Worm (Caenorhabditis elegans) whole organism, young adult: ENCODE results near the gene Y110A2AL.2.
A peak's percentile ranks its signal among the peaks of the same experiment; 100 is the strongest.

Experiments
- B0035.1 ChIP-seq: sonication (generic microtip); optimal IDR thresholded peaks from 2 replicates; lab custom pipeline; 2016; ENCODE audit warnings: missing genetic modification characterization, mild to moderate bottlenecking, missing compliant biosample characterization, missing genotype, missing genetic modification reagents
- B0261.1 ChIP-seq: sonication (generic microtip); optimal IDR thresholded peaks from 2 replicates; lab custom pipeline; 2016; ENCODE audit warnings: mild to moderate bottlenecking, missing genetic modification characterization, moderate library complexity, missing compliant biosample characterization
- F10E7.11 ChIP-seq: sonication (generic microtip); optimal IDR thresholded peaks from 2 replicates; lab custom pipeline; 2017; ENCODE audit warnings: mild to moderate bottlenecking, missing genetic modification characterization, moderate library complexity, missing compliant biosample characterization
- F23B12.7 ChIP-seq: sonication (generic microtip); optimal IDR thresholded peaks from 2 replicates; lab custom pipeline; 2017; ENCODE audit warnings: missing genetic modification characterization, mild to moderate bottlenecking, missing compliant biosample characterization, antibody characterized with exemption, moderate library complexity; ENCODE audit not compliant: insufficient read depth
- F52B5.7 ChIP-seq: sonication (generic microtip); optimal IDR thresholded peaks from 2 replicates; lab custom pipeline; 2016; ENCODE audit warnings: mild to moderate bottlenecking, missing genetic modification characterization, missing compliant biosample characterization
- K11D2.4 ChIP-seq: fragments of 200-800 bp; sonication (Bioruptor generic); IDR thresholded peaks from 2 replicates; pipeline ENCODE4 v1.3.6; 2022; ENCODE audit warnings: missing genetic modification reagents, missing genetic modification characterization, missing compliant biosample characterization
- Y56A3A.18 ChIP-seq: fragments of 200-800 bp; sonication (Bioruptor generic); IDR thresholded peaks from 2 replicates; pipeline ENCODE4 v1.3.6; 2022; ENCODE audit warnings: missing genetic modification reagents, missing genetic modification characterization, missing compliant biosample characterization
- Y79H2A.3 ChIP-seq: fragments of 200-800 bp; sonication (Bioruptor generic); conservative IDR thresholded peaks from 2 replicates; pipeline ENCODE4 v1.3.6; 2022; ENCODE audit warnings: missing genetic modification reagents, missing genetic modification characterization, missing compliant biosample characterization
- ama-1 ChIP-seq, 3 experiments: fragments of 150-350 bp in 1 of 3; sonication (generic microtip) in 2 of 3; optimal IDR thresholded peaks; 2 replicates each; lab custom pipeline; 2014 to 2018; ENCODE audit warnings: missing biosample characterization in 2 of 3, missing genetic modification characterization in 2 of 3, missing genetic modification reagents in 2 of 3
- atf-7 ChIP-seq: sonication (generic microtip); optimal IDR thresholded peaks from 2 replicates; lab custom pipeline; 2017; ENCODE audit warnings: mild to moderate bottlenecking, missing genetic modification characterization, missing compliant biosample characterization
- attf-5 ChIP-seq: fragments of 200-800 bp; sonication (Bioruptor generic); optimal IDR thresholded peaks from 2 replicates; lab custom pipeline; 2018; ENCODE audit warnings: mild to moderate bottlenecking, missing genetic modification characterization, missing compliant biosample characterization
- attf-6 ChIP-seq: fragments of 200-800 bp; sonication (Bioruptor generic); IDR thresholded peaks from 2 replicates; pipeline ENCODE4 v1.3.6; 2022; ENCODE audit warnings: missing genetic modification reagents, missing genetic modification characterization, missing compliant biosample characterization
- bed-1 ChIP-seq: fragments of 200-800 bp; sonication (Bioruptor generic); IDR thresholded peaks from 2 replicates; pipeline ENCODE4 v1.3.6; 2022; ENCODE audit warnings: missing genetic modification reagents, missing genetic modification characterization, missing compliant biosample characterization
- bed-2 ChIP-seq: fragments of 200-800 bp; sonication (Bioruptor generic); IDR thresholded peaks from 2 replicates; pipeline ENCODE4 v1.3.6; 2022; ENCODE audit warnings: missing genetic modification reagents, missing genetic modification characterization, missing compliant biosample characterization
- ccch-3 ChIP-seq: fragments of 200-800 bp; sonication (Bioruptor generic); optimal IDR thresholded peaks from 2 replicates; lab custom pipeline; 2018; ENCODE audit warnings: mild to moderate bottlenecking, missing genetic modification characterization, missing compliant biosample characterization
- cebp-2 ChIP-seq: fragments of 200-800 bp; sonication (Bioruptor generic); IDR thresholded peaks from 2 replicates; pipeline ENCODE4 v1.3.6; 2022; ENCODE audit warnings: missing genetic modification characterization, missing compliant biosample characterization
- ceh-27 ChIP-seq: fragments of 200-800 bp; sonication (Bioruptor generic); optimal IDR thresholded peaks from 2 replicates; lab custom pipeline; 2018; ENCODE audit warnings: mild to moderate bottlenecking, missing genetic modification characterization, moderate library complexity, missing compliant biosample characterization
- ceh-79 ChIP-seq: sonication (generic microtip); optimal IDR thresholded peaks from 2 replicates; lab custom pipeline; 2017; ENCODE audit warnings: mild to moderate bottlenecking, missing genetic modification characterization, missing compliant biosample characterization
- egl-18 ChIP-seq: fragments of 200-800 bp; sonication (Bioruptor generic); IDR thresholded peaks from 2 replicates; pipeline ENCODE4 v1.3.6; 2022; ENCODE audit warnings: missing genetic modification reagents, missing genetic modification characterization, missing compliant biosample characterization
- egrh-3 ChIP-seq: fragments of 200-800 bp; sonication (Bioruptor generic); IDR thresholded peaks from 2 replicates; pipeline ENCODE4 v1.3.6; 2022; ENCODE audit warnings: missing genetic modification reagents, missing genetic modification characterization, missing compliant biosample characterization
- ekl-4 ChIP-seq: fragments of 200-800 bp; sonication (Bioruptor generic); IDR thresholded peaks from 2 replicates; pipeline ENCODE4 v1.3.6; 2022; ENCODE audit warnings: missing genetic modification reagents, missing genetic modification characterization, missing compliant biosample characterization
- him-1 ChIP-seq: sonication (generic microtip); optimal IDR thresholded peaks from 2 replicates; lab custom pipeline; 2016; ENCODE audit warnings: missing genotype, missing genetic modification reagents, missing genetic modification characterization, missing compliant biosample characterization
- hrde-1 ChIP-seq: sonication (generic microtip); optimal IDR thresholded peaks from 2 replicates; lab custom pipeline; 2016; ENCODE audit warnings: missing genetic modification characterization, mild to moderate bottlenecking, missing compliant biosample characterization, moderate library complexity, missing genotype, missing genetic modification reagents, borderline replicate concordance
- let-526 ChIP-seq: fragments of 200-800 bp; sonication (Bioruptor generic); IDR thresholded peaks from 2 replicates; pipeline ENCODE4 v1.3.6; 2022; ENCODE audit warnings: missing genetic modification reagents, missing genetic modification characterization, missing compliant biosample characterization
- let-607 ChIP-seq, 2 experiments: fragments of 200-800 bp in 1 of 2; sonication (Bioruptor generic) in 1 of 2; sonication (generic microtip) in 1 of 2; optimal IDR thresholded peaks; 2 replicates each; lab custom pipeline; 2016 to 2018; ENCODE audit warnings: mild to moderate bottlenecking in 2 of 2, missing compliant biosample characterization in 2 of 2, missing genetic modification characterization in 2 of 2, moderate library complexity in 2 of 2, missing genotype in 1 of 2
- lin-26 ChIP-seq: fragments of 200-800 bp; sonication (Bioruptor generic); IDR thresholded peaks from 2 replicates; pipeline ENCODE4 v1.3.6; 2022; ENCODE audit warnings: missing genetic modification reagents, missing genetic modification characterization, missing compliant biosample characterization
- lsl-1 ChIP-seq: fragments of 200-800 bp; sonication (Bioruptor generic); optimal IDR thresholded peaks from 2 replicates; lab custom pipeline; 2018; ENCODE audit warnings: mild to moderate bottlenecking, missing genetic modification characterization, moderate library complexity, missing compliant biosample characterization
- nfya-2 ChIP-seq: fragments of 200-800 bp; sonication (Bioruptor generic); IDR thresholded peaks from 2 replicates; pipeline ENCODE4 v1.3.6; 2022; ENCODE audit warnings: missing genetic modification reagents, missing genetic modification characterization, missing compliant biosample characterization
- nfyb-1 ChIP-seq: fragments of 200-800 bp; sonication (Bioruptor generic); IDR thresholded peaks from 2 replicates; pipeline ENCODE4 v1.3.6; 2022; ENCODE audit warnings: missing genetic modification reagents, missing genetic modification characterization, missing compliant biosample characterization
- nhr-179 ChIP-seq: sonication (generic microtip); optimal IDR thresholded peaks from 2 replicates; lab custom pipeline; 2016; ENCODE audit warnings: mild to moderate bottlenecking, missing genetic modification characterization, missing compliant biosample characterization
- nhr-27 ChIP-seq: fragments of 200-800 bp; sonication (Bioruptor generic); optimal IDR thresholded peaks from 2 replicates; lab custom pipeline; 2018; ENCODE audit warnings: mild to moderate bottlenecking, missing genetic modification characterization, moderate library complexity, missing compliant biosample characterization
- nhr-90 ChIP-seq: sonication (generic microtip); optimal IDR thresholded peaks from 2 replicates; lab custom pipeline; 2016; ENCODE audit warnings: missing genotype, mild to moderate bottlenecking, missing genetic modification characterization, missing compliant biosample characterization
- rec-8 ChIP-seq, 2 experiments: sonication (generic microtip); optimal IDR thresholded peaks; 2 replicates each; lab custom pipeline; 2016; ENCODE audit warnings: mild to moderate bottlenecking in 2 of 2, missing genetic modification characterization in 2 of 2, missing genetic modification reagents in 2 of 2, missing genotype in 2 of 2, missing biosample characterization in 1 of 2, missing compliant biosample characterization in 1 of 2, moderate library complexity in 1 of 2
- repo-1 ChIP-seq: sonication (generic microtip); optimal IDR thresholded peaks from 2 replicates; lab custom pipeline; 2017; ENCODE audit warnings: mild to moderate bottlenecking, missing genetic modification characterization, missing compliant biosample characterization
- snpc-4 ChIP-seq, 5 experiments: fragments of 150-350 bp in 1 of 5; sonication (generic microtip) in 4 of 5; optimal IDR thresholded peaks; 2 replicates each; lab custom pipeline; 2014 to 2018; ENCODE audit warnings: missing genetic modification characterization in 5 of 5, missing biosample characterization in 3 of 5, antibody characterized with exemption in 2 of 5, mild to moderate bottlenecking in 2 of 5, missing compliant biosample characterization in 2 of 5, missing genotype in 2 of 5, moderate library complexity in 2 of 5, missing genetic modification reagents in 1 of 5
- xnd-1 ChIP-seq: sonication (generic microtip); optimal IDR thresholded peaks from 2 replicates; lab custom pipeline; 2016; ENCODE audit warnings: missing genotype, missing genetic modification reagents, missing genetic modification characterization, missing compliant biosample characterization
- zfh-2 ChIP-seq: fragments of 200-800 bp; sonication (Bioruptor generic); conservative IDR thresholded peaks from 2 replicates; pipeline ENCODE4 v1.3.6; 2022; ENCODE audit warnings: missing genetic modification reagents, missing genetic modification characterization, missing compliant biosample characterization
- ztf-25 ChIP-seq: fragments of 200-800 bp; sonication (Bioruptor generic); IDR thresholded peaks from 2 replicates; pipeline ENCODE4 v1.3.6; 2022; ENCODE audit warnings: missing genetic modification reagents, missing genetic modification characterization, missing compliant biosample characterization
- ztf-26 ChIP-seq: sonication (generic microtip); optimal IDR thresholded peaks from 2 replicates; lab custom pipeline; 2017; ENCODE audit warnings: missing genetic modification characterization, missing compliant biosample characterization
- ztf-28 ChIP-seq: fragments of 200-800 bp; sonication (Bioruptor generic); IDR thresholded peaks from 2 replicates; pipeline ENCODE4 v1.3.6; 2022; ENCODE audit warnings: missing genetic modification reagents, missing genetic modification characterization, missing compliant biosample characterization

Gene Y110A2AL.2

ce11 chrII:2859873-2860821 is 7.7 kb upstream of the Y110A2AL.2 start (continued):
- peak; percentile 41 for TF ChIP-seq snpc-4 (GFP tag; optimal IDR thresholded peaks at IDR 0.05; lab: Kevin White, UChicago)
- peak in 3 of 4 experiments; percentile 31 to 60 (median 33) for TF ChIP-seq snpc-4 (tag; optimal IDR thresholded peaks at IDR 0.05; lab: Kevin White, UChicago)
- peak; percentile 83 for TF ChIP-seq B0261.1 (tag; lab: Kevin White, UChicago)
- TF ChIP-seq him-1 (tag; lab: Kevin White, UChicago) = peak; percentile 75
- TF ChIP-seq ekl-4 (GFP tag; lab: Robert Waterston, UW) = peak; percentile 35; the same call in 1 of the 2 replicates
- TF ChIP-seq let-607 (tag; optimal IDR thresholded peaks at IDR 0.05; lab: Kevin White, UChicago) = no peak
- peak; percentile 67 for TF ChIP-seq nhr-90 (tag; lab: Kevin White, UChicago)
- TF ChIP-seq ceh-79 (tag; lab: Kevin White, UChicago) = peak; percentile 31
- TF ChIP-seq ama-1 (optimal IDR thresholded peaks at IDR 0.05; lab: Kevin White, UChicago) = no peak
- TF ChIP-seq ama-1 (GFP tag; optimal IDR thresholded peaks at IDR 0.05; lab: Kevin White, UChicago) = peak in 1 of 2 experiments; percentile 53

ce11 chrII:2861385-2862099 is 6.3 kb upstream of the Y110A2AL.2 start:
- TF ChIP-seq ztf-26 (tag; lab: Kevin White, UChicago) (no peak), xnd-1 (tag; lab: Kevin White, UChicago) (no peak), attf-6 (no peak), F52B5.7 (tag; lab: Kevin White, UChicago) (peak; percentile 48), egl-18 (GFP tag; lab: Robert Waterston, UW) (no peak), zfh-2 (GFP tag; lab: Robert Waterston, UW) (peak; percentile 61), Y56A3A.18 (0 out of 2 replicates have a peak, but pooled peaks have one; percentile 50), lin-26 (peak; percentile 42; the same call in 1 of the 2 replicates), F23B12.7 (tag; lab: Kevin White, UChicago) (peak; percentile 31), hrde-1 (tag; lab: Kevin White, UChicago) (no peak), snpc-4 (GFP tag; optimal IDR thresholded peaks at IDR 0.05; lab: Kevin White, UChicago) (no peak), snpc-4 (tag; optimal IDR thresholded peaks at IDR 0.05; lab: Kevin White, UChicago) (no peak), let-526 (GFP tag; lab: Robert Waterston, UW) (no peak), ztf-28 (GFP tag; lab: Robert Waterston, UW) (no peak), atf-7 (tag; lab: Kevin White, UChicago) (no peak), cebp-2 (GFP tag; lab: Robert Waterston, UW) (no peak), ztf-25 (GFP tag; lab: Robert Waterston, UW) (peak; percentile 46; the same call in 1 of the 2 replicates), bed-1 (GFP tag; lab: Robert Waterston, UW) (no peak), nhr-179 (tag; lab: Kevin White, UChicago) (no peak), ceh-27 (GFP tag; lab: Kevin White, UChicago) (no peak), him-1 (tag; lab: Kevin White, UChicago) (peak; percentile 87), K11D2.4 (no peak), rec-8 (tag; optimal IDR thresholded peaks at IDR 0.05; lab: Kevin White, UChicago) (no peak), egrh-3 (GFP tag; lab: Robert Waterston, UW) (peak; percentile 77), nhr-27 (tag; lab: Kevin White, UChicago) (no peak), bed-2 (GFP tag; lab: Robert Waterston, UW) (no peak), F10E7.11 (tag; lab: Kevin White, UChicago) (no peak), B0035.1 (tag; lab: Kevin White, UChicago) (no peak), Y79H2A.3 (GFP tag; lab: Robert Waterston, UW) (no peak), lsl-1 (peak; percentile 45), ccch-3 (GFP tag; lab: Kevin White, UChicago) (no peak), let-607 (tag; optimal IDR thresholded peaks at IDR 0.05; lab: Kevin White, UChicago) (peak in 1 of 2 experiments; percentile 11), ekl-4 (GFP tag; lab: Robert Waterston, UW) (no peak), attf-5 (GFP tag; lab: Kevin White, UChicago) (no peak), repo-1 (tag; lab: Kevin White, UChicago) (no peak), nfya-2 (GFP tag; lab: Robert Waterston, UW) (no peak), nfyb-1 (GFP tag; lab: Robert Waterston, UW) (peak; percentile 58; the same call in 1 of the 2 replicates)
